Worm (Caenorhabditis elegans): ENCODE measurements around the gene C25F9.8.
A peak's percentile ranks its signal among the peaks of the same experiment; 100 is the strongest.

The C25F9.8 gene

DNA sequence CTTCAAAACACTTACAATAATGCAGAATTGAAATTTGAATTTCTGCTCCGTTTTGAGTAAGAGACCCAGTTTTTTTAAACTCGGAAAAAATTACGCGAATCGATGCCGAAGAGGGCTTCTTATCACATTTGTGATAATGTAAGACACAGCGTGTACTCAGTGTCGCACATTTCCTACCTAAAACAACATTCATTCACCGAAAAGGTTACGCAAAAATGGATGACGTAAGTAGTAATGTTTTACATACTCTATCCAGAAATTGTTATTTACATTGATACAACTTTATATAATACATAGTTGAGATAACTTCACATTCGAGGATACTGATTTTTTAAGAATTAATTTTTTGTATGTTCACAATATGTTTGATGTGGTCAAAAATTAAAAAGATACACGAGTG is 21.6 kb downstream of the C25F9.8 start, which contains the start of the genes C25F9.4 and C25F9.9:
Gene C25F9.4, minus strand, starts transcription at position 101 of the 400 bp plus-strand sequence.
Gene C25F9.9, plus strand, starts transcription at position 137 of the 400 bp plus-strand sequence.
- TF ChIP-seq nhr-27 (tag; optimal IDR thresholded peaks at IDR 0.05) (no peak), nhr-80 (tag; optimal IDR thresholded peaks at IDR 0.05) (peak; percentile 7), nhr-90 (tag; optimal IDR thresholded peaks at IDR 0.05) (no peak), D2030.7 (GFP tag; IDR thresholded peaks at IDR 0.05) (no peak), lsl-1 (GFP tag; optimal IDR thresholded peaks at IDR 0.05) (no peak)

DNA sequence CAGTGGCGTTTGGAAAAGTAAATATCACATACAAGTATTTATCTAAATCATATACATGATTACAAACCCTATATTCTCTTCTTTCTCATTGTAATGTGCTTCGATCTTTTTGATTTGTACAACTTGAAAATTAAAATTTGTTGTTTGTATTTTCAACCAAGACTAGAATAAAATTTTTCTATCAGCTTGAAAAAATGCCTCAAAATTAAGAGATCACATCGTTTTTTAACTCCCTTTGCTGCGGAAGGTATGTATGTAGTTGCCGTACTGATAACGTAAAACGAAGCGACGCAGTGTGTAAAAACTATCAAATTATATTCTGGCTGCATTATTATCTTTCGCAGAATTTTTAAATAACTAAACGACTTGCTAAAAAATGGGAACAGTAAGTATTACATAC is 23.0 kb downstream of the C25F9.8 start, which contains the start of gene C25F9.15:
Gene C25F9.15, plus strand, starts transcription at position 301 of the 400 bp plus-strand sequence.
- no peak for TF ChIP-seq egrh-3 (GFP tag; IDR thresholded peaks at IDR 0.05)
- peak; percentile 3 for TF ChIP-seq nhr-80 (tag; optimal IDR thresholded peaks at IDR 0.05)
- TF ChIP-seq madf-3 (GFP tag; IDR thresholded peaks at IDR 0.05): no peak
- no peak for TF ChIP-seq zim-3 (tag; optimal IDR thresholded peaks at IDR 0.05)
- no peak for TF ChIP-seq nhr-120 (GFP tag; IDR thresholded peaks at IDR 0.05)

DNA sequence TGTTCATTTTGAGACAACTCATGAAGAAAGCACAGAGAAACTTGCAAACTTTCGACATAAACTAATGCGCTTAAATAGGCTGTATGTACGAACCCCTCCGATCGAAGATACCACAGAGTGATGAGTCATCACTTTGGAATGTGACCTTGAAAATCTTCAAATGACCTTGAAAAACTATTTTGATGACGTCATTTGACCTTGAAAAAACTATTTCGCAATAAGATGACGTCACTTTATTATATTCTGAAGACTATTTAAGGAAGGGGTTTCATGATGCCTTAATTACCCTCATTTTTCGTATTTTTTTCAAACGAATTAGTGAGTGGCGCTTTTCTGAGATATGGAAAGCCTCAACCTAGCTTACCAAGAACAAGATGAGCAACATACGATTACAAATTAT is 26.3 kb downstream of the C25F9.8 start, which contains the start of gene C25F9.2:
Gene C25F9.2, plus strand, starts transcription at position 341 of the 400 bp plus-strand sequence.
- TF ChIP-seq atf-7 (tag; optimal IDR thresholded peaks at IDR 0.05) (peak; percentile 57), gei-17 (GFP tag; optimal IDR thresholded peaks at IDR 0.05) (no peak)

DNA sequence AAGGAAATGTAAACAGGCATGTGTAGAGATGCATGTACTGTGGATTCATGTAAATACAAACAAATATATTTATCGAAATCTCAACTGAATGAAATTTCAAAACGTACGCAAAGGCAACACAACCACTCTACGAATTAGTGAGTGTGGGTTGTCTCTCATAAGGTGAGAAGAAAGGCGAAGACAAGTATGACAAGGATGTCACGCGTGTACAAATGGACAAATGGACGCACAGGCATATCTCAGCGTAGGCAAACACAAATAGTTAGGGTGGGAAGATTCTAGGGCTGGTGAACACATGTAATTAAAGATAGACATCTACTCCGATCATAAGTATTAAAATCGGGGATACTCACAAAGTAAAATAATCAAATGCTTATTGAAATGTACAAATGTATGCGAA is 33.2 kb downstream of the C25F9.8 start:
- TF ChIP-seq lin-40 (tag; optimal IDR thresholded peaks at IDR 0.05) (no peak), tlf-1 (GFP tag; optimal IDR thresholded peaks at IDR 0.05) (no peak), zim-3 (tag; optimal IDR thresholded peaks at IDR 0.05) (peak; percentile 0), hmg-1.2 (GFP tag; IDR thresholded peaks at IDR 0.05) (no peak), rec-8 (tag; optimal IDR thresholded peaks at IDR 0.05) (no peak), cebp-2 (GFP tag; IDR thresholded peaks at IDR 0.05) (no peak), lin-26 (GFP tag; IDR thresholded peaks at IDR 0.05) (0 out of 2 replicates have a peak, but pooled peaks have one; percentile 26)

DNA sequence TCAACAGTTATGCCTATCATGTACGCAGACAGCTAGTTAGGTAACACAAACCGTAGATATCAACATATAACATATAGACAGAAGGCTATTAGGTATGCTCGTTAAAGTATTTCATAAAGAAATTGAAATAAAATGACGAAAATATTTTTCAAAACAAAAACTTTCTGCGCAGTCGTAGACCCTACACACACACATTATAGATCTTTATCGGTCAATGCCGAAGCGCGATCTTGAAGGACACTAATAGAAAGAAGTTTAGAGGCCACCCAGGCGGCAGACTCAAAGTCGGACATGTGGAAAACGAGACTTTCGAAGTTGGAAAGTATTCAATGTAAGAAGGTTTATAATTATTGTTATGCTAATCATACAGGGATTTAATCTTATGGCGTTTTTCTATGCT is 34.1 kb downstream of the C25F9.8 start:
- TF ChIP-seq lsl-1 (GFP tag; optimal IDR thresholded peaks at IDR 0.05) (no peak), egl-18 (GFP tag; IDR thresholded peaks at IDR 0.05) (no peak)

DNA sequence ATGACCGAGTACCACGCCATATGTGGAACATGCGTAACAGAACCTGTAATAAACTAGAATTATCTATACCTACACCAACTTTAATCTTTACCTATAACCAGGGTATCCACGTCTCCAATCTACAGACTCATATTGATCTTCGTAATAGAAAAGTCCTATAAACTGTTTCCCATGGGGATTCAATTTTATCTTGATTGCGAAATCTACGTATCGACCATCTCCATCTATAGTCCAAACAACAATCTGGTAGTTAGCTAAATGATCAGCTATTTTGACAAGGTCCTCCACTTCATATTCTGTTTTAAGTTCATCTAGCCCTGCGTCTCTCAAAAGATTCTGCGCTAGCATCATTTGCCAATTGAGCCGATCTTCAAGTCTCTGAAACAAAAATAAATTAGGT is 34.8 kb downstream of the C25F9.8 start:
- no peak for TF ChIP-seq T07F8.4 (tag; optimal IDR thresholded peaks at IDR 0.05)
- TF ChIP-seq Y53G8AR.9 (GFP tag; conservative IDR thresholded peaks at IDR 0.05): no peak
- no peak for TF ChIP-seq pbrm-1 (GFP tag; IDR thresholded peaks at IDR 0.05)
- TF ChIP-seq F57C9.4 (tag; optimal IDR thresholded peaks at IDR 0.05): no peak
- TF ChIP-seq snpc-1.3 (tag; optimal IDR thresholded peaks at IDR 0.05; ENCODE audit: insufficient read depth): no peak
- TF ChIP-seq B0019.2 (GFP tag; conservative IDR thresholded peaks at IDR 0.05): no peak
- TF ChIP-seq Y79H2A.3 (GFP tag; conservative IDR thresholded peaks at IDR 0.05): no peak
- no peak for TF ChIP-seq ztf-25 (GFP tag; IDR thresholded peaks at IDR 0.05)
- no peak for TF ChIP-seq ceh-79 (tag; optimal IDR thresholded peaks at IDR 0.05)
- no peak for TF ChIP-seq akir-1 (GFP tag; optimal IDR thresholded peaks at IDR 0.05)
- no peak for TF ChIP-seq ZK185.1 (tag; optimal IDR thresholded peaks at IDR 0.05; ENCODE audit: poor library complexity, severe bottlenecking)
- TF ChIP-seq F33H1.4 (GFP tag; IDR thresholded peaks at IDR 0.05): no peak
- TF ChIP-seq Y53F4B.3 (GFP tag; IDR thresholded peaks at IDR 0.05): no peak
- TF ChIP-seq lsy-27 (tag; optimal IDR thresholded peaks at IDR 0.05; ENCODE audit: borderline replicate concordance, insufficient read depth): no peak
- no peak for TF ChIP-seq hlh-12 (tag; optimal IDR thresholded peaks at IDR 0.05)
- no peak for TF ChIP-seq ztf-26 (tag; optimal IDR thresholded peaks at IDR 0.05)
